Worm (Caenorhabditis elegans): ENCODE data around the gene acp-2.

The acp-2 gene

DNA sequence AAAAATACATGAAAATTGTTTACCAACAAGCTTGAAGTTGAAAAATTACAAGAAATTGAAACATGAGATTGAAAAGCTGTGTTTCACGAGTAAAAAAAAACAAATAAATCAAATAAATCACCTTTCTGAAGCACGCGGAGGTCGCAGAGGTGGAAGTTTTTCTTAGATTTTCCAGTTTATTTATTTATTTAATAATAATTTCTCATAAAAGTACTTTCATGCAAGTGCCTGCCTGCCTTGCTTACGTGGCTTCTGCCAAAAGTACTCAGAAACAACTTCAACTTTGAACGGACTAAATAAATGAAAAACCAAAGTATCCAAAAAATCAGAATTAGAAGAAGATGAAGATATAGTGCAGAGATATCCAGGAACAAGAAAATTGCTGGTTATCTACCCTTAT, at the start of gene acp-2:
acp-2 (minus strand) TSS at position 101 of the 400 bp plus-strand sequence.
- TF ChIP-seq ceh-100 (GFP tag; IDR thresholded peaks at IDR 0.05): no peak
- TF ChIP-seq D2030.7 (GFP tag; IDR thresholded peaks at IDR 0.05): no peak
- no peak for TF ChIP-seq ceh-58 (GFP tag; IDR thresholded peaks at IDR 0.05)
- no peak for TF ChIP-seq egl-18 (GFP tag; IDR thresholded peaks at IDR 0.05)
- TF ChIP-seq snpc-1.3 (tag; optimal IDR thresholded peaks at IDR 0.05; ENCODE audit: insufficient read depth): no peak
- TF ChIP-seq ama-1 (optimal IDR thresholded peaks at IDR 0.05): no peak
- TF ChIP-seq ama-1 (GFP tag; optimal IDR thresholded peaks at IDR 0.05): no peak
- no peak for TF ChIP-seq ztf-28 (GFP tag; IDR thresholded peaks at IDR 0.05)
- TF ChIP-seq B0261.1 (tag; optimal IDR thresholded peaks at IDR 0.05): no peak
- TF ChIP-seq Y56A3A.18 (GFP tag; IDR thresholded peaks at IDR 0.05): no peak
- TF ChIP-seq repo-1 (tag; optimal IDR thresholded peaks at IDR 0.05): no peak
- TF ChIP-seq hlh-26 (GFP tag; conservative IDR thresholded peaks at IDR 0.05): no peak
- TF ChIP-seq B0035.1 (tag; optimal IDR thresholded peaks at IDR 0.05): no peak
- no peak for TF ChIP-seq ztf-18 (tag; optimal IDR thresholded peaks at IDR 0.05)
- TF ChIP-seq chd-7 (tag; optimal IDR thresholded peaks at IDR 0.05): no peak
- TF ChIP-seq let-607 (tag; optimal IDR thresholded peaks at IDR 0.05): no peak
- TF ChIP-seq hlh-12 (tag; optimal IDR thresholded peaks at IDR 0.05): no peak
- TF ChIP-seq zfh-2 (GFP tag; conservative IDR thresholded peaks at IDR 0.05): no peak
- no peak for TF ChIP-seq sptf-2 (GFP tag; optimal IDR thresholded peaks at IDR 0.05)
- TF ChIP-seq lin-54 (GFP tag; optimal IDR thresholded peaks at IDR 0.05): no peak

DNA sequence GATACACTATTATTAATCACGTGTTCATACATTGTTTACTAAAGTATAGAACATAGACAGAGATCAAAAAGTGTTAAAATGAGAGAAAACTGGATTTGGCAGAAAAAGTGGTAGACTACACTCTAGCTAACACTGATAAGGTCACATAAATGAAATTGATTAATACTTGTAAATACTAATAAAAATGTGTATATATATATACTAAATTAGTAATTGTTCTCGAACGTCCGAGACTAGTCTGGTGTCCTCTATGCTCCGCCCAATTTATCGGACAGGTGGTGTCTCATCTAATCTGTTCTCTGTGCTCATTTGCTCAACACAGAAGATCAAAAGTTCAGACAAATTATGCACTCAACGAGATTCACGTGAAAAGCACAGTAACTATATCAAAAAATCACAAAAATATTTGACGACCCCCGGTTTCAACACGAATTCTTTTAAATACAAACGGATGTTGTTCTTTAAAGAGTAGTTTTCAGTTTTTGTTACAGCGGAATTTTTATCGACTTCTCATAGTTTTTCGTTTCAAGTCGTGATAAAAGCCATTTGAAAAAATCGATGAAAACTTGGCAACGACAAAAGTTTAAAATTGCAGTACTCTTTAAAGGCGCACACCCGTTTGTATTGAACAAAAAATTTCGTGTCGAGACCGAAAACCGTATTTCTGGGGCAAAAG, 49.3 kb upstream of the acp-2 start:
- TF ChIP-seq dpl-1 (GFP tag; optimal IDR thresholded peaks at IDR 0.05) (no peak), F23B12.7 (tag; optimal IDR thresholded peaks at IDR 0.05; ENCODE audit: insufficient read depth) (peak; percentile 19), madf-10 (tag; optimal IDR thresholded peaks at IDR 0.05) (no peak), aptf-3 (GFP tag; IDR thresholded peaks at IDR 0.05) (no peak), gei-17 (GFP tag; optimal IDR thresholded peaks at IDR 0.05) (peak; percentile 3), attf-6 (GFP tag; IDR thresholded peaks at IDR 0.05) (no peak), lin-40 (tag; optimal IDR thresholded peaks at IDR 0.05) (no peak), cebp-1 (GFP tag; IDR thresholded peaks at IDR 0.05) (no peak), cebp-1 (tag; optimal IDR thresholded peaks at IDR 0.05) (peak; percentile 31), tbp1 (GFP tag; optimal IDR thresholded peaks at IDR 0.05) (no peak), F22D6.2 (tag; optimal IDR thresholded peaks at IDR 0.05) (no peak), snpc-4 (GFP tag; optimal IDR thresholded peaks at IDR 0.05) (no peak), snpc-4 (tag; optimal IDR thresholded peaks at IDR 0.05) (no peak), die-1 (tag; optimal IDR thresholded peaks at IDR 0.05) (no peak), let-526 (GFP tag; IDR thresholded peaks at IDR 0.05) (0 out of 2 replicates have a peak, but pooled peaks have one; percentile 6), Y79H2A.3 (GFP tag; conservative IDR thresholded peaks at IDR 0.05) (no peak), K12H6.12 (tag; optimal IDR thresholded peaks at IDR 0.05) (peak; percentile 18), K11D2.4 (GFP tag; IDR thresholded peaks at IDR 0.05) (peak; percentile 12; the same call in 1 of the 2 replicates), hmg-1.2 (GFP tag; IDR thresholded peaks at IDR 0.05) (no peak), nhr-120 (GFP tag; IDR thresholded peaks at IDR 0.05) (no peak), ceh-100 (GFP tag; IDR thresholded peaks at IDR 0.05) (no peak), snpc-1.3 (tag; optimal IDR thresholded peaks at IDR 0.05; ENCODE audit: insufficient read depth) (no peak), efl-1 (GFP tag; optimal IDR thresholded peaks at IDR 0.05) (no peak), C06A6.2 (GFP tag; conservative IDR thresholded peaks at IDR 0.05) (no peak), F57C9.4 (tag; optimal IDR thresholded peaks at IDR 0.05) (no peak), Y53G8AR.9 (GFP tag; conservative IDR thresholded peaks at IDR 0.05) (0 out of 2 replicates have a peak, but pooled peaks have one; percentile 16), Y67H2A.10 (GFP tag; conservative IDR thresholded peaks at IDR 0.05) (no peak), lir-1 (GFP tag; conservative IDR thresholded peaks at IDR 0.05) (no peak), F55B11.4 (tag; optimal IDR thresholded peaks at IDR 0.05; ENCODE audit: borderline replicate concordance, insufficient read depth) (no peak), hsf-1 (GFP tag; IDR thresholded peaks at IDR 0.05) (peak; percentile 81)
